Fruit fly (Drosophila melanogaster) whole organism, embryonic: ENCODE results near the gene Liprin-beta.

Source experiments
- Abd-B ChIP-seq: fragments of 200-800 bp; sonication (Bioruptor generic); optimal IDR thresholded peaks from 2 replicates; lab custom pipeline; 2018; ENCODE audit warnings: missing biosample characterization, mild to moderate bottlenecking, missing genetic modification characterization, moderate library complexity
- CG12942 ChIP-seq: fragments of 200-800 bp; sonication (Bioruptor generic); optimal IDR thresholded peaks from 3 replicates; lab custom pipeline; 2016; ENCODE audit warnings: missing biosample characterization, missing genetic modification characterization
- CG14441 ChIP-seq: fragments of 200-800 bp; sonication (Bioruptor generic); IDR thresholded peaks from 2 replicates; pipeline ENCODE4 v1.3.6; 2022; ENCODE audit warnings: missing biosample characterization, missing genetic modification characterization
- CG1603 ChIP-seq: fragments of 200-800 bp; sonication (Bioruptor generic); optimal IDR thresholded peaks from 2 replicates; lab custom pipeline; 2019; ENCODE audit warnings: missing biosample characterization, mild to moderate bottlenecking, missing genetic modification characterization, moderate library complexity
- E2f2 ChIP-seq: fragments of 200-800 bp; sonication (Bioruptor generic); IDR thresholded peaks from 2 replicates; pipeline ENCODE4 v1.3.6; 2022; ENCODE audit warnings: missing biosample characterization, missing genetic modification characterization
- Oli ChIP-seq: fragments of 200-800 bp; sonication (Bioruptor generic); optimal IDR thresholded peaks from 2 replicates; lab custom pipeline; 2018; ENCODE audit warnings: missing biosample characterization, mild to moderate bottlenecking, missing genetic modification characterization, moderate library complexity
- Opbp ChIP-seq: fragments of 200-800 bp; sonication (Bioruptor generic); IDR thresholded peaks from 3 replicates; pipeline ENCODE4 v1.3.6; 2022; ENCODE audit warnings: missing biosample characterization, missing genetic modification characterization; ENCODE audit not compliant: partially characterized antibody
- Six4 ChIP-seq: fragments of 200-800 bp; sonication (Bioruptor generic); optimal IDR thresholded peaks from 2 replicates; lab custom pipeline; 2016; ENCODE audit warnings: missing biosample characterization, missing genetic modification characterization
- amos ChIP-seq: fragments of 200-800 bp; sonication (Bioruptor generic); IDR thresholded peaks from 2 replicates; pipeline ENCODE4 v1.3.6; 2022; ENCODE audit warnings: missing biosample characterization, missing genetic modification characterization; ENCODE audit not compliant: partially characterized antibody
- pum ChIP-seq: fragments of 200-800 bp; sonication (Bioruptor generic); optimal IDR thresholded peaks from 2 replicates; lab custom pipeline; 2016; ENCODE audit warnings: missing biosample characterization, missing genetic modification characterization
- tap ChIP-seq: fragments of 200-800 bp; optimal IDR thresholded peaks from 3 replicates; lab custom pipeline; 2019; ENCODE audit warnings: missing biosample characterization, mild to moderate bottlenecking, missing genetic modification characterization, moderate library complexity
- tna ChIP-seq: fragments of 200-800 bp; sonication (Bioruptor generic); IDR thresholded peaks from 2 replicates; pipeline ENCODE4 v1.3.6; 2022; ENCODE audit warnings: missing biosample characterization, missing genetic modification characterization; ENCODE audit not compliant: partially characterized antibody

DNA sequence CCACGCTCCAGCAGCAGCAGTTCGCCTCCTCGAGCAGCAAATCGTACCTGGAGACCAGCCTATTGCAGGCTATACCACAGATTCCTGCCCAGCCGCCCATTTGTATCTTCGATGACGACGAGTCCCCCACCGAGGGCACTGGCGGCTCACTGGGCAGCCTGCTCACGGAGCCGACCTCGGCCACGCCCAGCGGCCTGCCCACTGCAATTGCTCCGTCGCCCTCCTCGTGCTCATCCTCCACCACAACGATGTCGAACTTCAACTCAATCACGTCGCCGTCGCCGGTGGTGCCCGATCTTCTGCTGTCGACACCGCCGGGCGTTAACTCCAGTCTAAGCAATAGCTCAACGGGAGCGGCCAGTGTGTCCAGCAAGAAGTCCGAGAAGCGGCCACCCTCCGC is 9.4 kb upstream of the Liprin-beta start:
- TF ChIP-seq amos (GFP tag; lab: Robert Waterston, UW) (no peak), Six4 (GFP tag; lab: Kevin White, UChicago) (no peak), Oli (no peak), Opbp (GFP tag; lab: Robert Waterston, UW) (no peak), CG14441 (GFP tag; lab: Robert Waterston, UW) (no peak), tna (no peak), pum (GFP tag; lab: Kevin White, UChicago) (no peak), tap (tag; lab: Kevin White, UChicago) (no peak), Abd-B (GFP tag; lab: Kevin White, UChicago) (no peak), E2f2 (no peak), CG1603 (tag; lab: Kevin White, UChicago) (no peak), CG12942 (GFP tag; lab: Kevin White, UChicago) (no peak)
